Worm (Caenorhabditis elegans) whole organism, L4/young adult: ENCODE measurements around the gene alh-9.

ENCODE experiments used
- W03F9.2 ChIP-seq: fragments of 150-350 bp; optimal IDR thresholded peaks from 2 replicates; lab custom pipeline; 2014; ENCODE audit warnings: missing biosample characterization, missing genetic modification characterization
- dao-5 ChIP-seq: sonication (generic microtip); optimal IDR thresholded peaks from 2 replicates; lab custom pipeline; 2016; ENCODE audit warnings: missing genotype, missing genetic modification characterization, moderate library complexity, missing compliant biosample characterization
- him-1 ChIP-seq: sonication (generic microtip); optimal IDR thresholded peaks from 2 replicates; lab custom pipeline; 2016; ENCODE audit warnings: missing genotype, missing genetic modification reagents, missing genetic modification characterization, missing compliant biosample characterization

DNA sequence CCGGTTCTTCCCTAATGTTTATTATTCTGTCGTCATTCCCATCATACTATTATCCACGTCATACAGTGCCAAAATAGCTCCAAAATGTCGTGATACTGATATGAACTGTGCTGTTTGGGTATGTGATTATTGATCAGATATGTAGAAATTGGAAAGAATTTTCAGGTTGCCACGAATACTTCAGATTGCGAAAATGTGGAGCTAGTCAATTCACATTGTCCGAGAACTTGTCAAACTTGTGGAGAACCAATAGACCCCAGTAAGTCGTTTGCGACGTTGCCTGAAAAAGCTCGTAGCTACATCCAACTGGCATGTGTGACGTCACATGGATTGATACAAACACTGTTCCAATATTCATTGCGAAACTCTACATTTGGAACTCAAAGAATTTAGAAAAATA is 28.6 kb downstream of the alh-9 start:
- no peak for TF ChIP-seq him-1 (tag; lab: Kevin White, UChicago)
- no peak for TF ChIP-seq dao-5 (tag; lab: Kevin White, UChicago)
- TF ChIP-seq W03F9.2 (tag; lab: Kevin White, UChicago) = no peak
